Worm (Caenorhabditis elegans) whole organism, mixed stage, embryonic: ENCODE results near the gene ZK1307.7.

Source experiments
- ceh-43 ChIP-seq: fragments of 200-800 bp; sonication (Bioruptor generic); optimal IDR thresholded peaks from 2 replicates; lab custom pipeline; 2018; ENCODE audit warnings: mild to moderate bottlenecking, missing genetic modification characterization, moderate library complexity, missing compliant biosample characterization
- lin-13 ChIP-seq: fragments of 150-350 bp; optimal IDR thresholded peaks from 2 replicates; lab custom pipeline; 2014; ENCODE audit warnings: missing biosample characterization, missing genetic modification characterization
- nhr-237 ChIP-seq: fragments of 150-350 bp; optimal IDR thresholded peaks from 2 replicates; lab custom pipeline; 2014; ENCODE audit warnings: missing biosample characterization, missing genetic modification characterization
- sem-2 ChIP-seq: fragments of 200-800 bp; sonication (Bioruptor generic); optimal IDR thresholded peaks from 2 replicates; lab custom pipeline; 2018; ENCODE audit warnings: mild to moderate bottlenecking, missing genetic modification characterization, missing compliant biosample characterization
- sptf-1 ChIP-seq: sonication (generic microtip); optimal IDR thresholded peaks from 2 replicates; lab custom pipeline; 2017; ENCODE audit warnings: mild to moderate bottlenecking, missing genetic modification characterization, moderate library complexity, missing compliant biosample characterization
- tbx-8 ChIP-seq: fragments of 200-800 bp; sonication (Bioruptor generic); optimal IDR thresholded peaks from 2 replicates; lab custom pipeline; 2018; ENCODE audit warnings: mild to moderate bottlenecking, missing genetic modification characterization, moderate library complexity, missing compliant biosample characterization
- unc-120 ChIP-seq: sonication (generic microtip); optimal IDR thresholded peaks from 2 replicates; lab custom pipeline; 2017; ENCODE audit warnings: missing genetic modification characterization, missing compliant biosample characterization; ENCODE audit not compliant: poor library complexity, severe bottlenecking

ce11 chrII:9617902-9618245 is 18.5 kb upstream of the ZK1307.7 start:
- TF ChIP-seq sem-2 (GFP tag; lab: Kevin White, UChicago) (no peak), unc-120 (no peak), sptf-1 (tag; lab: Kevin White, UChicago) (no peak), ceh-43 (GFP tag; lab: Kevin White, UChicago) (no peak), tbx-8 (GFP tag; lab: Kevin White, UChicago) (no peak), lin-13 (tag; lab: Kevin White, UChicago) (no peak), nhr-237 (tag; lab: Kevin White, UChicago) (no peak)
